Worm (Caenorhabditis elegans) whole organism, L3 larva: ENCODE results near the gene T16G1.4.

Experiments used
- R02D3.7 ChIP-seq: fragments of 150-350 bp; optimal IDR thresholded peaks from 2 replicates; lab custom pipeline; 2014; ENCODE audit warnings: missing biosample characterization, missing genetic modification characterization
- aly-2 ChIP-seq: fragments of 150-350 bp; optimal IDR thresholded peaks from 2 replicates; lab custom pipeline; 2014; ENCODE audit warnings: missing biosample characterization, missing genetic modification characterization
- ama-1 ChIP-seq: fragments of 150-350 bp; optimal IDR thresholded peaks from 2 replicates; lab custom pipeline; 2018
- ceh-16 ChIP-seq: sonication (generic microtip); optimal IDR thresholded peaks from 2 replicates; lab custom pipeline; 2017; ENCODE audit warnings: missing biosample characterization, missing genetic modification characterization
- ceh-28 ChIP-seq: fragments of 150-350 bp; optimal IDR thresholded peaks from 2 replicates; lab custom pipeline; 2014; ENCODE audit warnings: missing biosample characterization, missing genetic modification reagents, missing genetic modification characterization
- ceh-9 ChIP-seq: sonication (generic microtip); optimal IDR thresholded peaks from 2 replicates; lab custom pipeline; 2018; ENCODE audit warnings: missing biosample characterization, missing genetic modification characterization
- daf-12 ChIP-seq: fragments of 150-350 bp; optimal IDR thresholded peaks from 2 replicates; lab custom pipeline; 2014; ENCODE audit warnings: missing biosample characterization, missing genetic modification reagents, missing genetic modification characterization
- egl-27 ChIP-seq: sonication (generic microtip); optimal IDR thresholded peaks from 4 replicates; lab custom pipeline; 2017; ENCODE audit warnings: missing biosample characterization, missing genetic modification reagents, missing genetic modification characterization
- elt-2 ChIP-seq: sonication (generic microtip); optimal IDR thresholded peaks from 2 replicates; lab custom pipeline; 2016; ENCODE audit warnings: missing genetic modification reagents, mild to moderate bottlenecking, missing genetic modification characterization, missing compliant biosample characterization
- elt-3 ChIP-seq, 3 experiments: fragments of 150-350 bp in 1 of 3; sonication (generic microtip) in 2 of 3; optimal IDR thresholded peaks; 2 replicates in 2 of 3; 4 replicates in 1 of 3; lab custom pipeline; 2014 to 2017; ENCODE audit warnings: missing biosample characterization in 3 of 3, missing genetic modification characterization in 3 of 3
- eor-1 ChIP-seq, 2 experiments: fragments of 150-350 bp; optimal IDR thresholded peaks; 2 replicates each; lab custom pipeline; 2014 to 2018; ENCODE audit warnings: missing biosample characterization in 2 of 2, missing genetic modification characterization in 2 of 2
- fos-1 ChIP-seq: fragments of 150-350 bp; optimal IDR thresholded peaks from 2 replicates; lab custom pipeline; 2014; ENCODE audit warnings: missing biosample characterization, missing genetic modification characterization
- hmg-11 ChIP-seq: sonication (generic microtip); optimal IDR thresholded peaks from 2 replicates; lab custom pipeline; 2016; ENCODE audit warnings: missing genetic modification characterization, missing compliant biosample characterization
- jun-1 ChIP-seq: fragments of 150-350 bp; optimal IDR thresholded peaks from 2 replicates; lab custom pipeline; 2014; ENCODE audit warnings: missing biosample characterization, missing genetic modification reagents, missing genetic modification characterization
- lin-15B ChIP-seq: fragments of 150-350 bp; optimal IDR thresholded peaks from 2 replicates; lab custom pipeline; 2014; ENCODE audit warnings: missing biosample characterization, missing genetic modification characterization
- lin-39 ChIP-seq: fragments of 150-350 bp; optimal IDR thresholded peaks from 2 replicates; lab custom pipeline; 2018; ENCODE audit warnings: missing biosample characterization, missing genetic modification reagents, missing genetic modification characterization
- lsy-12 ChIP-seq: sonication (generic microtip); optimal IDR thresholded peaks from 2 replicates; lab custom pipeline; 2016; ENCODE audit warnings: mild to moderate bottlenecking, missing genetic modification characterization, missing compliant biosample characterization
- mdl-1 ChIP-seq: fragments of 150-350 bp; optimal IDR thresholded peaks from 2 replicates; lab custom pipeline; 2014; ENCODE audit warnings: missing biosample characterization, missing genetic modification characterization
- mml-1 ChIP-seq: fragments of 150-350 bp; sonication (generic microtip); optimal IDR thresholded peaks from 3 replicates; lab custom pipeline; 2014; ENCODE audit warnings: missing biosample characterization, missing genetic modification characterization
- nfya-1 ChIP-seq: sonication (generic microtip); optimal IDR thresholded peaks from 2 replicates; lab custom pipeline; 2017; ENCODE audit warnings: missing genetic modification characterization, mild to moderate bottlenecking, missing compliant biosample characterization, antibody characterized with exemption, moderate library complexity; ENCODE audit not compliant: insufficient read depth
- nhr-11 ChIP-seq: fragments of 150-350 bp; optimal IDR thresholded peaks from 2 replicates; lab custom pipeline; 2014; ENCODE audit warnings: missing biosample characterization, missing genetic modification characterization
- nhr-237 ChIP-seq: fragments of 150-350 bp; optimal IDR thresholded peaks from 2 replicates; lab custom pipeline; 2014; ENCODE audit warnings: missing biosample characterization, missing genetic modification characterization
- nhr-25 ChIP-seq: sonication (generic microtip); optimal IDR thresholded peaks from 2 replicates; lab custom pipeline; 2017; ENCODE audit warnings: missing biosample characterization, missing genetic modification characterization
- nhr-28 ChIP-seq: fragments of 150-350 bp; optimal IDR thresholded peaks from 2 replicates; lab custom pipeline; 2014; ENCODE audit warnings: missing biosample characterization, missing genetic modification characterization
- nhr-43 ChIP-seq: sonication (generic microtip); optimal IDR thresholded peaks from 2 replicates; lab custom pipeline; 2016; ENCODE audit warnings: mild to moderate bottlenecking, missing genetic modification characterization, missing compliant biosample characterization; ENCODE audit not compliant: poor library complexity, severe bottlenecking
- nhr-76 ChIP-seq: fragments of 150-350 bp; sonication (generic microtip); optimal IDR thresholded peaks from 5 replicates; lab custom pipeline; 2014; ENCODE audit warnings: missing biosample characterization, missing genetic modification characterization
- pha-4 ChIP-seq: fragments of 150-350 bp; optimal IDR thresholded peaks from 2 replicates; lab custom pipeline; 2014; ENCODE audit warnings: missing biosample characterization, missing genetic modification reagents, missing genetic modification characterization
- pqm-1 ChIP-seq: fragments of 150-350 bp; optimal IDR thresholded peaks from 2 replicates; lab custom pipeline; 2017; ENCODE audit warnings: missing biosample characterization, missing genetic modification characterization, inconsistent platforms
- sea-2 ChIP-seq: fragments of 150-350 bp; sonication (generic microtip); optimal IDR thresholded peaks from 4 replicates; lab custom pipeline; 2014; ENCODE audit warnings: missing biosample characterization, missing genetic modification reagents, missing genetic modification characterization
- snpc-4 ChIP-seq: fragments of 150-350 bp; optimal IDR thresholded peaks from 2 replicates; lab custom pipeline; 2014; ENCODE audit warnings: missing biosample characterization, missing genetic modification characterization
- tbx-2 ChIP-seq: sonication (generic microtip); optimal IDR thresholded peaks from 2 replicates; lab custom pipeline; 2016; ENCODE audit warnings: mild to moderate bottlenecking, missing genetic modification characterization, missing compliant biosample characterization
- unc-62 ChIP-seq: fragments of 150-350 bp; sonication (generic microtip); optimal IDR thresholded peaks from 4 replicates; lab custom pipeline; 2014; ENCODE audit warnings: missing biosample characterization, missing genetic modification reagents, missing genetic modification characterization
- ztf-11 ChIP-seq: fragments of 150-350 bp; optimal IDR thresholded peaks from 2 replicates; lab custom pipeline; 2014; ENCODE audit warnings: missing biosample characterization, missing genetic modification characterization
- ztf-4 ChIP-seq: fragments of 150-350 bp; optimal IDR thresholded peaks from 2 replicates; lab custom pipeline; 2014; ENCODE audit warnings: missing biosample characterization, missing genetic modification characterization

T16G1.4 gene

ce11 chrV:12941797-12942474 is at the start of gene T16G1.4:
T16G1.4 (minus strand) TSS chrV:12941847.
- TF ChIP-seq egl-27 (tag; lab: Kevin White, UChicago) = no peak
- peak; percentile 32 for TF ChIP-seq pqm-1 (tag; lab: Kevin White, UChicago)
- TF ChIP-seq pha-4 (tag; lab: Kevin White, UChicago) = peak; percentile 2
- TF ChIP-seq elt-2 (tag; lab: Kevin White, UChicago) = peak; percentile 73

DNA sequence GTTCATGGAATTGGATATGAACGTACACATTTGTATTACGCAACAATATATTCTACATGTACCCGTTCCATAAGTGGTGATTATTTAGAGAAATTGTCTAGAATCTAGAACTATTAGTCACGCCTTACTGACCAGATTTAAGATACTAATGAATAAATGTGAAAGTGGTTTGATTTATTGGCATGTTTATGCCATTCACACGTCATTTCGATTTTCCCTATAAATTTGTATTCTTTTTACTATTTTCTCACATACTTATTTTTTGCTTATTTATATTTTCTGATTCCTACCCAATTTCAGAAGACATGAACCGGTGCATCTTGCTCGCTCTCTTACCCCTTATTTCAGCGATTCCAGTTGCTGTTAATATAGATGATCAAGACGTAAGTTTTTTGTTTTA is 46.6 kb upstream of the T16G1.4 start, which contains the start of gene F15B9.8:
Gene F15B9.8, plus strand, starts transcription at position 301 of the 400 bp plus-strand sequence.
- TF ChIP-seq nhr-11 = no peak
- TF ChIP-seq eor-1 (tag; optimal IDR thresholded peaks at IDR 0.05; lab: Kevin White, UChicago) = no peak
- TF ChIP-seq sea-2 (GFP tag; lab: Kevin White, UChicago) = no peak
- no peak for TF ChIP-seq pha-4 (tag; lab: Kevin White, UChicago)
- no peak for TF ChIP-seq daf-12
- TF ChIP-seq jun-1 (tag; lab: Kevin White, UChicago) = no peak
- no peak for TF ChIP-seq ceh-16 (tag; lab: Kevin White, UChicago)
- TF ChIP-seq R02D3.7 (tag; lab: Kevin White, UChicago) = no peak

DNA sequence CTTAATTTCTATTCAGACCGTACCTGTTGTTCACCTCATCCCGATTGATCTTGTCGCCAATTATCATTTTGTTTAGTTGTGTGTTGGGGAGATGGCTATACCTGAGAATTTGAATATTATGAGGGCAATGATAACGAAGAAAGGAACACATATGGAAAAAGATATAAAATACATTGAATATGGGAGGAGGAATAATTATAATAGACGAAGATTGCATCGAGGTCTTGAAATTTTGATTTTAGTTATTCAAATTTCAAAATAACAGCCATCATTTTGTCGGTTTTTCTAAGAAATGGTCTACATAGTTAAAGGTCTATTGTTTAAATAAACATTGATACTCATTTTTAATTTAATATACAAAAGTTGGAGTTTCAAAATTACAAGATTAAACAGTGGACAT is 45.4 kb upstream of the T16G1.4 start, which contains the start of gene shw-3:
Gene shw-3, minus strand, starts transcription at position 101 of the 400 bp plus-strand sequence.
- no peak for TF ChIP-seq R02D3.7 (tag; lab: Kevin White, UChicago)
- no peak for TF ChIP-seq ceh-9 (tag; lab: Kevin White, UChicago)
- TF ChIP-seq nhr-28 = no peak
- no peak for TF ChIP-seq nhr-11
- TF ChIP-seq lin-39 (tag; lab: Kevin White, UChicago) = no peak
- no peak for TF ChIP-seq ztf-4 (tag; lab: Kevin White, UChicago)
- TF ChIP-seq pha-4 (tag; lab: Kevin White, UChicago) = no peak
- no peak for TF ChIP-seq mml-1 (tag; lab: Kevin White, UChicago)
- no peak for TF ChIP-seq nfya-1
- TF ChIP-seq aly-2 (tag; lab: Kevin White, UChicago) = no peak
- no peak for TF ChIP-seq nhr-25 (tag; lab: Kevin White, UChicago)
- no peak for TF ChIP-seq mdl-1 (tag; lab: Kevin White, UChicago)
- no peak for TF ChIP-seq ztf-11
- no peak for TF ChIP-seq unc-62
- TF ChIP-seq lsy-12 = no peak
- TF ChIP-seq snpc-4 (tag; lab: Kevin White, UChicago) = no peak
- TF ChIP-seq nhr-43 (tag; lab: Kevin White, UChicago) = no peak
- no peak for TF ChIP-seq nhr-237 (tag; lab: Kevin White, UChicago)
- no peak for TF ChIP-seq elt-3 (tag; optimal IDR thresholded peaks at IDR 0.05; lab: Kevin White, UChicago)
- TF ChIP-seq, all 47 proteins: peak for 0

- TF ChIP-seq tbx-2 (tag; lab: Kevin White, UChicago) = no peak
- TF ChIP-seq, all 47 proteins: peak for 0
These were observed 32.4 kb upstream of the T16G1.4 start for ce11 chrV:12974047-12974446.

DNA sequence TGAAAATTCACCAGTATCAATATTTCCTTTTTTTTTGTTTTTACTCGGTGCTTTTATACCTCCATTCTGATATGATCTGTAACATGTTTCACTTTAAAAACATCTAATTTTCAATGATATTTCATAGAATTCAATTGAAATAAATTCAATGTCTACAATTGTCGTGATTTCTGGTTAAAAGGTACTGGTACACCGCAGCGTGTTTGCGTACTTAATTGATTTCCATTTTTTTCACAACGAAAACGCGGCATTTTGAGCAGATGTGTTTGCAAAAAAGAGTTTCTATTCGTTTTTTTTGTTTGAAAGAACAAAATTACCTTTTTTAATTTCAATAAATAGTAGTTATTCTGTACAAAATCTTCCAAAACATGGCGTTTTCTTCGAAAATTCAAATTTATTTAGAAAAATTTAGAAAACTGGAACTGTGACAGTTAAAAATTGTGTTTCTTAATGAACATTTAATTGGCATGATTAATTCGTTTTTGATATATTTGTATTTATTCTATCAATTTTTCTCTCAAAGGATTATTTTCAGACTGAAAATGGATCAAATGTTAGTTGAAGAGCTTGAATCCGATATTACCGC is 29.0 kb upstream of the T16G1.4 start, which contains the start of gene pnn-1:
Gene pnn-1, plus strand, starts transcription at position 536 of the 586 bp plus-strand sequence.
- TF ChIP-seq pha-4 (tag; lab: Kevin White, UChicago) = peak; percentile 59
- no peak for TF ChIP-seq fos-1
- TF ChIP-seq ceh-9 (tag; lab: Kevin White, UChicago) = no peak
- TF ChIP-seq nhr-76 = no peak
- peak; percentile 45 for TF ChIP-seq nfya-1
- peak; percentile 48 for TF ChIP-seq hmg-11
- no peak for TF ChIP-seq ama-1 (lab: Kevin White, UChicago)
- TF ChIP-seq ceh-28 = no peak
- peak; percentile 35 for TF ChIP-seq lin-15B
